Fruit fly (Drosophila melanogaster) whole organism, adult: ENCODE data around the gene EMC2B.

ENCODE experiments used
- CG12768 ChIP-seq: fragments of 200-800 bp; sonication (Bioruptor generic); optimal IDR thresholded peaks from 2 replicates; lab custom pipeline; 2017; ENCODE audit warnings: missing biosample characterization, missing genetic modification characterization, mild to moderate bottlenecking, moderate library complexity, missing genetic modification reagents
- CG33017 ChIP-seq: fragments of 200-800 bp; sonication (Bioruptor generic); optimal IDR thresholded peaks from 2 replicates; lab custom pipeline; 2018; ENCODE audit warnings: missing biosample characterization, mild to moderate bottlenecking, missing genetic modification characterization, moderate library complexity
- CG5204 ChIP-seq: fragments of 200-800 bp; sonication (Bioruptor generic); optimal IDR thresholded peaks from 2 replicates; lab custom pipeline; 2016; ENCODE audit warnings: missing biosample characterization, missing genetic modification characterization
- Mnt ChIP-seq: fragments of 200-800 bp; sonication (Bioruptor generic); optimal IDR thresholded peaks from 2 replicates; lab custom pipeline; 2016; ENCODE audit warnings: missing biosample characterization, mild to moderate bottlenecking, missing genetic modification characterization
- bab1 ChIP-seq: fragments of 200-800 bp; sonication (Bioruptor generic); optimal IDR thresholded peaks from 3 replicates; lab custom pipeline; 2019; ENCODE audit warnings: missing biosample characterization, mild to moderate bottlenecking, missing genetic modification characterization, moderate library complexity
- cnc ChIP-seq, 2 experiments: fragments of >200 bp; optimal IDR thresholded peaks; 2 replicates each; lab custom pipeline; 2017
- kay ChIP-seq: fragments of 200-800 bp; sonication (Bioruptor generic); peaks from one replicate; lab custom pipeline; 2016; ENCODE audit warnings: missing biosample characterization, missing genetic modification characterization, borderline replicate concordance
- toe ChIP-seq: fragments of 200-800 bp; sonication (Bioruptor generic); optimal IDR thresholded peaks from 2 replicates; lab custom pipeline; 2016; ENCODE audit warnings: missing biosample characterization, missing genetic modification characterization

DNA sequence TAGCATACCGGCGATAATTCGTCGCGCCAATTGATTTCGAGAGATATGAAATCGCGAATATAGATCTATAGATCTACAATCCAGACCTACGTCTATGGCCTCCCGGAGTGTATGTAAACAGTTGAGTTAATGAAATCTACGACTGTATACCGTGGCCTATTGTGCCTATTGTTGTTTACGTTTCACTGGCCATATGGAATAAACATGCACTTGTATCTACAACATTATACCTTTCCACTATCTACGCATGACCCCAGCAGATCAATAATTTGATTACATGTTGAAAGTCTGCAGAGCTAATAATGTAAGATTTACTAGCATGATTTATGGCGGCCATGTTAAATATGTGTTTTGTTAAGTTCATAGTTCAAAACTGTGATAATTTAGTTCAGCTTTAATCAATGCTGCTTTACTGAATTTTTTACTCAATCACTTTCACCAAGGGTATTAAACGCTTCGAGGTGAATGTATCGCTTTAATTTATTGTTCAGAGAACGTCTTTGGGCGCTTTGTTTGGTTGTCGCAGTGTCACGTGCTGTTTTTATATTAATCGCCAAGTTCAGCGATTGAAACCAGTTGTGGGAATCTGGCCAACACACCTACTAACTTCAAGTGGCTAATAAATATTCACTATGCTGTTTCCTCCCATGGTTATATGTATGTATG lies 10.6 kb downstream of the EMC2B start:
- no peak for TF ChIP-seq Mnt (GFP tag; lab: Kevin White, UChicago)
- TF ChIP-seq bab1 (GFP tag; lab: Kevin White, UChicago), result no peak
- no peak for TF ChIP-seq CG12768 (GFP tag; lab: Kevin White, UChicago)
- TF ChIP-seq CG5204 (GFP tag; lab: Kevin White, UChicago), result no peak
- no peak for TF ChIP-seq CG33017
- TF ChIP-seq toe (GFP tag; lab: Kevin White, UChicago), result no peak
- no peak for TF ChIP-seq cnc (optimal IDR thresholded peaks at IDR 0.05; lab: Kevin White, UChicago)
- peak; percentile 53 for TF ChIP-seq kay (GFP tag; lab: Kevin White, UChicago)
